Worm (Caenorhabditis elegans) whole organism, young adult: ENCODE results near the gene K03B8.4.
"Not testable (repeated sequence)": the region's sequence is repeated elsewhere in the genome, so short reads cannot be mapped to it uniquely, and the experiment has no call there.

Experiments used
- B0019.2 ChIP-seq: fragments of 200-800 bp; sonication (Bioruptor generic); conservative IDR thresholded peaks from 2 replicates; pipeline ENCODE4 v1.3.6; 2022; ENCODE audit warnings: missing genetic modification reagents, missing genetic modification characterization, missing compliant biosample characterization
- B0035.1 ChIP-seq: sonication (generic microtip); optimal IDR thresholded peaks from 2 replicates; lab custom pipeline; 2016; ENCODE audit warnings: missing genetic modification characterization, mild to moderate bottlenecking, missing compliant biosample characterization, missing genotype, missing genetic modification reagents
- B0261.1 ChIP-seq: sonication (generic microtip); optimal IDR thresholded peaks from 2 replicates; lab custom pipeline; 2016; ENCODE audit warnings: mild to moderate bottlenecking, missing genetic modification characterization, moderate library complexity, missing compliant biosample characterization
- B0336.3 ChIP-seq: fragments of 200-800 bp; sonication (Bioruptor generic); IDR thresholded peaks from 2 replicates; pipeline ENCODE4 v1.3.6; 2022; ENCODE audit warnings: missing genetic modification characterization, missing compliant biosample characterization
- D2030.7 ChIP-seq: fragments of 200-800 bp; sonication (Bioruptor generic); IDR thresholded peaks from 2 replicates; pipeline ENCODE4 v1.3.6; 2022; ENCODE audit warnings: missing genetic modification reagents, missing genetic modification characterization, missing compliant biosample characterization
- F55B11.4 ChIP-seq: sonication (generic microtip); optimal IDR thresholded peaks from 2 replicates; lab custom pipeline; 2016; ENCODE audit warnings: missing compliant biosample characterization, missing genetic modification characterization, borderline replicate concordance; ENCODE audit not compliant: insufficient read depth
- K11D2.4 ChIP-seq: fragments of 200-800 bp; sonication (Bioruptor generic); IDR thresholded peaks from 2 replicates; pipeline ENCODE4 v1.3.6; 2022; ENCODE audit warnings: missing genetic modification reagents, missing genetic modification characterization, missing compliant biosample characterization
- K12H6.12 ChIP-seq: fragments of 200-800 bp; sonication (Bioruptor generic); optimal IDR thresholded peaks from 2 replicates; lab custom pipeline; 2018; ENCODE audit warnings: mild to moderate bottlenecking, missing genetic modification characterization, missing compliant biosample characterization
- Y95B8A.8 ChIP-seq: fragments of 200-800 bp; sonication (Bioruptor generic); IDR thresholded peaks from 2 replicates; pipeline ENCODE4 v1.3.6; 2022; ENCODE audit warnings: missing genetic modification reagents, missing genetic modification characterization, missing compliant biosample characterization
- ama-1 ChIP-seq, 3 experiments: fragments of 150-350 bp in 1 of 3; sonication (generic microtip) in 2 of 3; optimal IDR thresholded peaks; 2 replicates each; lab custom pipeline; 2014 to 2018; ENCODE audit warnings: missing biosample characterization in 2 of 3, missing genetic modification characterization in 2 of 3, missing genetic modification reagents in 2 of 3
- atf-7 ChIP-seq: sonication (generic microtip); optimal IDR thresholded peaks from 2 replicates; lab custom pipeline; 2017; ENCODE audit warnings: mild to moderate bottlenecking, missing genetic modification characterization, missing compliant biosample characterization
- attf-3 ChIP-seq: fragments of 200-800 bp; sonication (Bioruptor generic); conservative IDR thresholded peaks from 2 replicates; pipeline ENCODE4 v1.3.6; 2022; ENCODE audit warnings: missing genetic modification reagents, missing genetic modification characterization, missing compliant biosample characterization
- attf-5 ChIP-seq: fragments of 200-800 bp; sonication (Bioruptor generic); optimal IDR thresholded peaks from 2 replicates; lab custom pipeline; 2018; ENCODE audit warnings: mild to moderate bottlenecking, missing genetic modification characterization, missing compliant biosample characterization
- attf-6 ChIP-seq: fragments of 200-800 bp; sonication (Bioruptor generic); IDR thresholded peaks from 2 replicates; pipeline ENCODE4 v1.3.6; 2022; ENCODE audit warnings: missing genetic modification reagents, missing genetic modification characterization, missing compliant biosample characterization
- cebp-2 ChIP-seq: fragments of 200-800 bp; sonication (Bioruptor generic); IDR thresholded peaks from 2 replicates; pipeline ENCODE4 v1.3.6; 2022; ENCODE audit warnings: missing genetic modification characterization, missing compliant biosample characterization
- ceh-27 ChIP-seq: fragments of 200-800 bp; sonication (Bioruptor generic); optimal IDR thresholded peaks from 2 replicates; lab custom pipeline; 2018; ENCODE audit warnings: mild to moderate bottlenecking, missing genetic modification characterization, moderate library complexity, missing compliant biosample characterization
- ceh-40 ChIP-seq: fragments of 200-800 bp; sonication (Bioruptor generic); IDR thresholded peaks from 2 replicates; pipeline ENCODE4 v1.3.6; 2022; ENCODE audit warnings: missing genetic modification characterization, missing compliant biosample characterization
- ceh-58 ChIP-seq: fragments of 200-800 bp; sonication (Bioruptor generic); IDR thresholded peaks from 2 replicates; pipeline ENCODE4 v1.3.6; 2022; ENCODE audit warnings: missing genetic modification characterization, missing compliant biosample characterization
- dpff-1 ChIP-seq: sonication (generic microtip); optimal IDR thresholded peaks from 2 replicates; lab custom pipeline; 2017; ENCODE audit warnings: mild to moderate bottlenecking, missing genetic modification characterization, missing compliant biosample characterization
- gei-17 ChIP-seq: fragments of 200-800 bp; sonication (Bioruptor generic); optimal IDR thresholded peaks from 2 replicates; lab custom pipeline; 2018; ENCODE audit warnings: mild to moderate bottlenecking, missing genetic modification characterization, missing compliant biosample characterization
- hlh-12 ChIP-seq: sonication (generic microtip); optimal IDR thresholded peaks from 2 replicates; lab custom pipeline; 2016; ENCODE audit warnings: missing genetic modification characterization, missing compliant biosample characterization
- hmg-1.2 ChIP-seq: fragments of 200-800 bp; sonication (Bioruptor generic); IDR thresholded peaks from 2 replicates; pipeline ENCODE4 v1.3.6; 2022; ENCODE audit warnings: missing genetic modification reagents, missing genetic modification characterization, missing compliant biosample characterization
- hmg-20 ChIP-seq: fragments of 200-800 bp; sonication (Bioruptor generic); IDR thresholded peaks from 2 replicates; pipeline ENCODE4 v1.3.6; 2022; ENCODE audit warnings: missing genetic modification reagents, missing genetic modification characterization, missing compliant biosample characterization
- lin-40 ChIP-seq: sonication (generic microtip); optimal IDR thresholded peaks from 2 replicates; lab custom pipeline; 2016; ENCODE audit warnings: missing genetic modification characterization, mild to moderate bottlenecking, missing compliant biosample characterization, missing genotype, missing genetic modification reagents
- lin-54 ChIP-seq: fragments of 200-800 bp; sonication (Bioruptor generic); optimal IDR thresholded peaks from 2 replicates; lab custom pipeline; 2018; ENCODE audit warnings: mild to moderate bottlenecking, missing genetic modification characterization, missing compliant biosample characterization
- lsl-1 ChIP-seq: fragments of 200-800 bp; sonication (Bioruptor generic); optimal IDR thresholded peaks from 2 replicates; lab custom pipeline; 2018; ENCODE audit warnings: mild to moderate bottlenecking, missing genetic modification characterization, moderate library complexity, missing compliant biosample characterization
- madf-10 ChIP-seq: sonication (generic microtip); optimal IDR thresholded peaks from 2 replicates; lab custom pipeline; 2016; ENCODE audit warnings: mild to moderate bottlenecking, missing genetic modification characterization, missing compliant biosample characterization
- mxl-1 ChIP-seq: sonication (generic microtip); optimal IDR thresholded peaks from 2 replicates; lab custom pipeline; 2016; ENCODE audit warnings: missing genetic modification characterization, missing compliant biosample characterization
- sdz-38 ChIP-seq: sonication (generic microtip); optimal IDR thresholded peaks from 2 replicates; lab custom pipeline; 2016; ENCODE audit warnings: missing genotype, missing genetic modification characterization, missing compliant biosample characterization
- snpc-1.3 ChIP-seq: sonication (generic microtip); optimal IDR thresholded peaks from 2 replicates; lab custom pipeline; 2017; ENCODE audit warnings: missing genetic modification characterization, mild to moderate bottlenecking, missing compliant biosample characterization, antibody characterized with exemption, moderate library complexity, missing genotype, missing genetic modification reagents; ENCODE audit not compliant: insufficient read depth
- sptf-2 ChIP-seq: fragments of 200-800 bp; sonication (Bioruptor generic); optimal IDR thresholded peaks from 2 replicates; lab custom pipeline; 2018; ENCODE audit warnings: mild to moderate bottlenecking, missing genetic modification characterization, missing compliant biosample characterization
- unc-130 ChIP-seq: sonication (generic microtip); optimal IDR thresholded peaks from 2 replicates; lab custom pipeline; 2016; ENCODE audit warnings: missing genetic modification reagents, missing genetic modification characterization, missing compliant biosample characterization
- zfh-2 ChIP-seq: fragments of 200-800 bp; sonication (Bioruptor generic); conservative IDR thresholded peaks from 2 replicates; pipeline ENCODE4 v1.3.6; 2022; ENCODE audit warnings: missing genetic modification reagents, missing genetic modification characterization, missing compliant biosample characterization
- ztf-18 ChIP-seq: sonication (generic microtip); optimal IDR thresholded peaks from 2 replicates; lab custom pipeline; 2016; ENCODE audit warnings: missing genotype, mild to moderate bottlenecking, missing genetic modification characterization, missing compliant biosample characterization
- ztf-22 ChIP-seq: fragments of 200-800 bp; sonication (Bioruptor generic); optimal IDR thresholded peaks from 2 replicates; lab custom pipeline; 2018; ENCODE audit warnings: mild to moderate bottlenecking, missing genetic modification characterization, moderate library complexity, missing compliant biosample characterization
- ztf-28 ChIP-seq: fragments of 200-800 bp; sonication (Bioruptor generic); IDR thresholded peaks from 2 replicates; pipeline ENCODE4 v1.3.6; 2022; ENCODE audit warnings: missing genetic modification reagents, missing genetic modification characterization, missing compliant biosample characterization
- ztf-3 ChIP-seq: fragments of 200-800 bp; sonication (Bioruptor generic); optimal IDR thresholded peaks from 2 replicates; lab custom pipeline; 2018; ENCODE audit warnings: mild to moderate bottlenecking, missing genetic modification characterization, missing compliant biosample characterization

Gene K03B8.4

DNA sequence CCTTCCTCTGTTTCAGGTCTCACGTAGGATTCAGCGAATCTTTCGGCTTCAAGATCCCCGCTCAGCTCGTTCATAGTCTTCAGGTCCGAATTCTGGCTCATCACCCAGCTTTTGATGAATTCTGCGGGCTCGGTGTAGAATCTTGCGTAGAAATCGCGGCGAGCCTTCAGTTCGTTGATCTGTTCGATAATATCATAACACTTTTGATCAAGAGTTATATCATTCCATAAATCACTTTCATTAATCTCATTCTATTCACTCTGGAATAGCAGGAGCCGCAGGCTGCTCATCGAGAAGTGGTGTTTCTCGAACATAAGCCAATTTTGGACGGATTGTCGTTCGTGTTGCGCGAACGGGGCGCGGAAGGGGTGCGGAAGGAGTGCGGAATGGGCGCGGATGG, at the start of gene K03B8.4:
Gene K03B8.4 (minus strand): TSS at position 101 of the 400 bp plus-strand sequence.
- not testable (repeated sequence) for TF ChIP-seq attf-6 (GFP tag; lab: Robert Waterston, UW); ztf-3 (GFP tag; lab: Kevin White, UChicago); zfh-2 (GFP tag; lab: Robert Waterston, UW)
- TF ChIP-seq, all 124 proteins: peak for 0; not testable (repeated sequence) for 124

DNA sequence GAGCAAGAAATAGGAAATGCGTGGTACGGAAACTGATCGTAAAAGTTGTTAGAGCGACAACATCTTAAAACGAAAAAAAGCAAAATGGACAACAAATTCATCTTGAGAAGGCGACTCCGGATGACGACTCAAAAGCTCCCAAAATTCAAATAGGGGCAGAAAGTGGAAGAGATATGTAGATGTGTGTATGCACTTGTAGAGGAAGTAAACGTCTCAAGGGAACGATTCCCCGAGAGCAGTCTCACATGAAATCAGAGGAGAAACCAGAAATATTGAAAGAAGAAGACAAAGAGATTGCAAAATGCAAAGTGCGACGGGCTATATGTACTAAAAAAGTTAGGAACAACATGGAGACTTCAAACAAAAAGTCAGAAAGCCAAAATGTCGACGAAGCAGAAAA, 48.6 kb upstream of the K03B8.4 start, which contains the start of gene F57B7.2:
Gene F57B7.2 (minus strand): TSS at position 101 of the 400 bp plus-strand sequence.
- TF ChIP-seq attf-5 (GFP tag; lab: Kevin White, UChicago) (no peak), dpff-1 (tag; lab: Kevin White, UChicago) (no peak)

- no peak for TF ChIP-seq B0261.1 (tag; lab: Kevin White, UChicago)
- no peak for TF ChIP-seq B0336.3
- TF ChIP-seq hmg-20, result no peak
- no peak for TF ChIP-seq atf-7 (tag; lab: Kevin White, UChicago)
- no peak for TF ChIP-seq attf-3 (GFP tag; lab: Robert Waterston, UW)
- TF ChIP-seq sptf-2, result no peak
- TF ChIP-seq K12H6.12 (tag; lab: Kevin White, UChicago), result no peak
- TF ChIP-seq sdz-38 (tag; lab: Kevin White, UChicago), result no peak
- TF ChIP-seq gei-17 (GFP tag; lab: Kevin White, UChicago), result no peak
- no peak for TF ChIP-seq lin-54 (GFP tag; lab: Kevin White, UChicago)
- no peak for TF ChIP-seq B0019.2
- no peak for TF ChIP-seq hlh-12 (tag; lab: Kevin White, UChicago)
- TF ChIP-seq unc-130 (GFP tag; lab: Kevin White, UChicago), result no peak
- TF ChIP-seq ztf-22 (GFP tag; lab: Kevin White, UChicago), result no peak
- TF ChIP-seq madf-10 (tag; lab: Kevin White, UChicago), result no peak
These were observed 44.3 kb upstream of the K03B8.4 start for ce11 chrV:11439202-11439601.

ce11 chrV:11438464-11438863, 43.5 kb upstream of the K03B8.4 start, which contains the start of gene dmsr-1:
Gene dmsr-1 (plus strand): TSS chrV:11438764.
- TF ChIP-seq attf-3 (GFP tag; lab: Robert Waterston, UW) (no peak), ama-1 (optimal IDR thresholded peaks at IDR 0.05; lab: Kevin White, UChicago) (no peak), ama-1 (GFP tag; optimal IDR thresholded peaks at IDR 0.05; lab: Kevin White, UChicago) (no peak), B0261.1 (tag; lab: Kevin White, UChicago) (no peak), hlh-12 (tag; lab: Kevin White, UChicago) (no peak), D2030.7 (no peak), Y95B8A.8 (GFP tag; lab: Robert Waterston, UW) (no peak), lin-40 (no peak), ztf-28 (no peak), B0035.1 (tag; lab: Kevin White, UChicago) (no peak)

DNA sequence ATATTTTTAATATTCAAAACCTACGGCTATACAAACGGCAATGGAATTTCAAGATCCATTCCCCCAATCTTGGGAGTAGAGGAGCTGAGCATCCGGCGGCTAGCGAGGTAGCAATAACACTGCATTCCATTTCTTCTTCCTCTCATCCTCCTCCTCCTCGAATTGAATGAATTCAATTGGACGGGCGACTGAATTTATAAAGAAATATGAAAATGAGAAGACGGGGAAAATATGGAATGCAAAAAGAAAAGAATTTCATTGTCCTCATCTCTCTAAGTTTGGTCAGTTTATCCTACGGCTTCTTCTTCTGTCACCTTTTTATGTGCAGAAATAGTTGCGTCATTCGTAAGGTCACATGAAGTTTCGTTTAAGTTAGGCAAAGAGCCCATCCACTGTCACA, 41.5 kb upstream of the K03B8.4 start:
- TF ChIP-seq F55B11.4 (no peak), ceh-27 (no peak)

DNA sequence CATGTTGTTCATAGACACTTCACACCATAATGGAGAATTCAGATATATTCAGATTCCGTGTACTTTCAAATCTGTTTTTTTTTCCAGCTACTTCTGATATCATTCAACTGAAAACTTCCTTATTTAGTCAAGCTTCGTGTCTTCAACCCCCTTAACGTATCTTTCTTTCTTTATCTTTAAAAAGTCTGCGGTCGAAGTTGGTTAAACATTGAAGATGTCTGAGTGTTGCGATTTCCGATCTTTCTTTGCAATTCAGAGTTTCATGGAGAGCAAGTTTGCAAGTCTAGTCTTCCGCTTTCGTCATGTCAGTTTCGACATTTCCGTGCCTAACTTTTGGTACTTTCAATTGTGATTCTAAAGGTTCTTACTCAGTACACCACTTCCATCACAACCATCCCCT, 40.3 kb upstream of the K03B8.4 start:
- TF ChIP-seq ceh-40 (GFP tag; lab: Robert Waterston, UW) (no peak), mxl-1 (no peak), snpc-1.3 (tag; lab: Kevin White, UChicago) (no peak), hmg-1.2 (GFP tag; lab: Robert Waterston, UW) (no peak), cebp-2 (GFP tag; lab: Robert Waterston, UW) (no peak), K11D2.4 (GFP tag; lab: Robert Waterston, UW) (no peak), ztf-18 (tag; lab: Kevin White, UChicago) (no peak), ceh-58 (GFP tag; lab: Robert Waterston, UW) (no peak), lsl-1 (GFP tag; lab: Kevin White, UChicago) (no peak)
